Worm (Caenorhabditis elegans): ENCODE data around the gene vwa-8.

The vwa-8 gene

ce11 chrX:12989205-12989604 lies 2.1 kb upstream of the vwa-8 start, which contains the start of gene F11C1.7:
TSS of gene F11C1.7 (plus strand) at chrX:12989344.
- no peak for TF ChIP-seq unc-62 (GFP tag; optimal IDR thresholded peaks at IDR 0.05)

DNA sequence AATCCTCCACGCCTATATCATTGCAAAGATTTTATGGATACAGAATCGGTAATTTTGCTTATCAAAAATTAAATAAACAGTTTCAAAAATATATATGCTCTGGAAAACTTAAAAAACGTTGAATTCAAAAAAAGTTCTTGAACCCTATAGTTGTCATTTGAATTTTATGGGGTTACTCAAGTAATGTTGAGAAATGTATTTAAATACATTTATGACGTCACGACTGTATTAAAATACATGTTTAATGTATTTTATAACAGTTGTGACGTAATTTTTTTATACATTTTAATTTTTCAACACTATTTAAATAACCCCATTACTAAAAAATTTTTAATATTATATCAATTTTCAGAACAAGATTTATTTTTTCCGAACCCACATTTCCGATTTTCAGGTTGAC lies 4.9 kb downstream of the vwa-8 start:
- TF ChIP-seq unc-62 (GFP tag; optimal IDR thresholded peaks at IDR 0.05): no peak

- no peak for TF ChIP-seq unc-62 (GFP tag; optimal IDR thresholded peaks at IDR 0.05)
Measured at ce11 chrX:12999567-12999966, 8.3 kb downstream of the vwa-8 start.

DNA sequence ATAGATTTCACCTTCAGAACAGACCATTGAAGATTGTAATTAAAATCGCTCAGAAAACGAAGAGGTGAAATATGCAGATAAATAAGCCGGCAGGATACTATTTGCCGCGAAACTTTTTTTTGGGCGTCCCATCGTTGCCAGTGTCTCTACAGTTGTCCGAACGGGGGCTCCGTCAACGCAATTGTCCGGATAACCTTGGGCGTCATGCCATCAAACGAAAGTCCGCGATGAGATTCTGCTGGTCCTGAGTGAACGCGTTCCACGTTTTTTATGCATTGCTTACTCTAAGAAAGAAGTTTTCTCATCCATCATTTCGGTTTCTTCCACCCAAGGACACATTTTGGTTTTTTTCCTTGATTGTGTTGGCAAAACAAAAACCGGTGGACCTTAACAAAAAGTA lies 9.6 kb downstream of the vwa-8 start:
- TF ChIP-seq unc-62 (GFP tag; optimal IDR thresholded peaks at IDR 0.05): no peak

- TF ChIP-seq unc-62 (GFP tag; optimal IDR thresholded peaks at IDR 0.05): no peak
Measured at ce11 chrX:13002322-13002721, 11.1 kb downstream of the vwa-8 start.

ce11 chrX:13003092-13003491 lies 11.8 kb downstream of the vwa-8 start:
- TF ChIP-seq unc-62 (GFP tag; optimal IDR thresholded peaks at IDR 0.05): no peak

ce11 chrX:13004491-13005093 lies 13.3 kb downstream of the vwa-8 start:
- no peak for TF ChIP-seq unc-62 (GFP tag; optimal IDR thresholded peaks at IDR 0.05)

ce11 chrX:13005730-13006129 lies 14.5 kb downstream of the vwa-8 start:
- no peak for TF ChIP-seq unc-62 (GFP tag; optimal IDR thresholded peaks at IDR 0.05)

ce11 chrX:13006328-13006727 lies 15.1 kb downstream of the vwa-8 start:
- no peak for TF ChIP-seq unc-62 (GFP tag; optimal IDR thresholded peaks at IDR 0.05)

ce11 chrX:13006734-13007133 lies 15.5 kb downstream of the vwa-8 start:
- no peak for TF ChIP-seq unc-62 (GFP tag; optimal IDR thresholded peaks at IDR 0.05)

DNA sequence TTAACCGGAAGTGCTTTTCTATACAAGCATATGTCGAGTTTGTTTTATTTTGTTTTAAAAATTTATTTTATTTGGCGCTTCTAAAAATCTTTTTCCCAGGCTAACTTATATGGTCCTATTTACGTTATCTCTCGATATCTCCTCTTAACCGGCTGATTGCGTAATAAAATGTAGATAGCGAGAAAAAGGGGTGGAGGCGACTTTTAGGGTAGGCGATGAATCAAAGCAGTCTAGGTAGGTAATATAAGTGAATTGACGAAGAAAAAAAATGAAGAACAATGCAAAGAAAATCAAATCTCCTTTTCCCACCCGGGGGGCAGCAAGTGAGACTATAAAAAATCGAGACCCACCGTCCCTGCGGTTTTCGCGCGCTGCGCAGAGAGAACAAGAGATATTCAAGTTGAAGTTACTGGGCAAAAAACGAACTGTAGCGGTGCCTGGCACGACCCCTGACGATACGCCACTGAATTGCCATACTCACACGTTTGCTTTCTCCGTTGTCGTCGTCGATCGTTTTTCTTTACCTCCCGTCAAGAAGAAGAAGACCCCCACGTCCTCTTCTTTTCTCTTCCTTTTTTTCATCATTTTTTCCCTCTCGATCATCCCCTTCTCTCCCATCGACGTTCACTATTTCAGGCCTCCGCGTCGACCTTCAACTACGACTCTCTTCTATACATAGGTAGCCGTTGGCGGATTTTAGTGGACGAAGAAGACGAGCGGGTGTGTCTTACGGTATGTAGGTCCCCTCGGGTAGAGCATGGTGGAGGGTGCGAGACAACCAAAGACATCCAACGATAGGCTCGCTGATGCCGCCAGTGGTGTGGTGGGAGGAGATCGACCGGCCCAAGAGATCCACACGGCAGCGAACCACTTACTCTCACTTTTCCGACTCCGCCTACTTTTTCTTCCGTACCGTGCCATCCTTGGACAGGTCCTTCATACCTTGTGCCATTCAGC lies 16.9 kb downstream of the vwa-8 start, which contains the start of gene nhr-25:
nhr-25 (plus strand) TSS at position 637 of the 957 bp plus-strand sequence.
- no peak for TF ChIP-seq unc-62 (GFP tag; optimal IDR thresholded peaks at IDR 0.05)

ce11 chrX:13008895-13009294 lies 17.6 kb downstream of the vwa-8 start:
- TF ChIP-seq unc-62 (GFP tag; optimal IDR thresholded peaks at IDR 0.05): no peak

DNA sequence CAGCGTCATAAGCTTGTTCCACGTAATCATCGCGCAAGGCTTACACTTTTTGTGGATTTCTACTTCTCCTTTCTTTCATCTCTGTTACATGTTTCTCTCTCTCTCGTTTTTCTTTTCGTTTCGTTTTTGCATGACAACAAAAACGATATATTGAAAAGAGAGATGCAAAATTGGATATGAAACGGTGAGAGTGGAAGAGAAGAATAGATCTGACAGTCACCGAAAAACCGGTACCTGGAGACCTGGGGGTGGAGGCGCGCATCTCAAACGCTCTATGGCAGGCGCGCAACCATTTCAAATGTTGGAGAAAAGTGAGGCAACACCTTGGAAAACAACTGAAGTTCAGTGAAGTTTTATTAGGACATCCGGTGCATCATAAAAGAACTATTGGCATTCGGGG lies 18.4 kb downstream of the vwa-8 start:
- TF ChIP-seq unc-62 (GFP tag; optimal IDR thresholded peaks at IDR 0.05): no peak

DNA sequence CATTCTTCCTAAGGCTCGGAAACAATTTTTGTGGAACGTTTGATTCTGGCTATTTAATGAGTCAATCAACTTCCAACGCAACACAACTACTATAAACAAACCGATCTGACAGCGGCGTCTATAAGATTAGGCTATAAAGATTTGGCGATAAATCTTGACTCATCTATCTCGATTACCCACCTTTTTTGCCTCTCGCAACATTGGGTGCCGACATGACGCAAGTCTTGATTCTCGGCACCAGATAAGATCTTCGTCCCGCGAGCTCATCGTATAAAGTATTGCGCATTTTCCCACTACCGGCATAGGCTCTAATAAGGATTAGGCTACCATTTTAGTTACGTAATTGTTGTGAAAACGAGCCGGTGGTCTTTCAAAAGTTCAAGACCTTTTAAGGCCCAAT lies 20.6 kb downstream of the vwa-8 start:
- no peak for TF ChIP-seq unc-62 (GFP tag; optimal IDR thresholded peaks at IDR 0.05)

DNA sequence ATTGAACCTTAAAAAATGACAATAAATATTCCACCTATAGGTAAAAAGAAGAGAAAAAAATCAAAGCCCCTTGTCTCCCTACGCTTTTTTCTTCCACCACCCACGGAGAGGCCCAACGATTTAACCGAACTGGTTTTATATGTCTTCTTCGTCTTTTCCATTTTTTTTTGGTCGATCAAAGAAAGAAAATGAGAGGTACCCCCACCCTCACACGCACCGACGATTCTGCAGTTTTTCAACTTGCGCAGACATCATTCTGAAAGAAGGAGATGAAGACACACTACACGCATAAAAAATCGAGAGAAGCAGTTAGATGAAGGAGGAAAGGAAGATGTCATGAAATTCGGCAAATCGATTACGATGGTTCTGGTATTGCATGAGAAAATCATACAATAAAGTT lies 23.1 kb downstream of the vwa-8 start:
- no peak for TF ChIP-seq unc-62 (GFP tag; optimal IDR thresholded peaks at IDR 0.05)

ce11 chrX:13016290-13016689 lies 25.0 kb downstream of the vwa-8 start:
- TF ChIP-seq unc-62 (GFP tag; optimal IDR thresholded peaks at IDR 0.05): no peak

DNA sequence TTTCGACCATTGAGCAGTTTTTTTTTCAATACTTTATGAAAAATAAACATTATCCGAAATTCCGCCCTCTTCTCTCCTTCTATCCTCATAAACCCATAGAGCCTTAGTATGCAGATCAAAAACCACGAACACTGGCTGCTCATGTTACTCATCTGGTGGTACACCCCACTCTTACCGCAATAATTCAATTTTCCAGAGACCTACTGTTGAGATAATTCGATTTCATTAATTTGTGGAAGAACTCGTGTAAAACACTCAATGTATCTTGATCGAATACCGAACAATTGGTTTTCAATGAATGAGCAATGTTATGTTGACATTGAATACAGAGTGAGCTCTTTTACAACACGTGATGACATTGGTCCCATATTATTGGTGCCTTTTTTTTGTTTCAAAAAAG lies 30.2 kb downstream of the vwa-8 start:
- TF ChIP-seq unc-62 (GFP tag; optimal IDR thresholded peaks at IDR 0.05): no peak

Measured in whole organism, dauer.